Fruit fly (Drosophila melanogaster) whole organism: Measurements from ENCODE around the gene CG32700.

ENCODE experiments used
- CG8478 ChIP-seq: fragments of >200 bp; optimal IDR thresholded peaks from 2 replicates; lab custom pipeline; 2018; ENCODE audit warnings: inconsistent platforms
- pan ChIP-seq: fragments of >200 bp; optimal IDR thresholded peaks from 2 replicates; lab custom pipeline; 2017
- usp ChIP-seq: fragments of >200 bp; optimal IDR thresholded peaks from 2 replicates; lab custom pipeline; 2017; ENCODE audit warnings: missing biosample characterization, missing genetic modification characterization, mixed read lengths

dm6 chrX:9467066-9467465, 83.6 kb downstream of the CG32700 start:
- TF ChIP-seq CG8478 (lab: Kevin White, UChicago) (no peak), pan (lab: Kevin White, UChicago) (no peak), usp (GFP tag; lab: Kevin White, UChicago) (no peak)
